Worm (Caenorhabditis elegans) whole organism, L2 larva: ENCODE measurements around the gene W01D2.1.

ENCODE experiments used
- C34F6.9 ChIP-seq: fragments of 150-350 bp; optimal IDR thresholded peaks from 2 replicates; lab custom pipeline; 2014; ENCODE audit warnings: missing biosample characterization, missing genetic modification characterization
- R02D3.7 ChIP-seq: fragments of 150-350 bp; optimal IDR thresholded peaks from 2 replicates; lab custom pipeline; 2014; ENCODE audit warnings: missing biosample characterization, missing genetic modification characterization
- Y55F3AM.14 ChIP-seq: fragments of 200-800 bp; sonication (Bioruptor generic); optimal IDR thresholded peaks from 2 replicates; lab custom pipeline; 2018; ENCODE audit warnings: mild to moderate bottlenecking, missing genetic modification characterization, missing compliant biosample characterization
- ZK546.5 ChIP-seq: sonication (generic microtip); optimal IDR thresholded peaks from 2 replicates; lab custom pipeline; 2017; ENCODE audit warnings: missing biosample characterization, missing genetic modification characterization
- alr-1 ChIP-seq: fragments of 150-350 bp; optimal IDR thresholded peaks from 2 replicates; lab custom pipeline; 2014; ENCODE audit warnings: missing biosample characterization, missing genetic modification characterization
- aly-2 ChIP-seq: fragments of 150-350 bp; optimal IDR thresholded peaks from 2 replicates; lab custom pipeline; 2014; ENCODE audit warnings: missing biosample characterization, missing genetic modification characterization
- ama-1 ChIP-seq: fragments of 150-350 bp; optimal IDR thresholded peaks from 2 replicates; lab custom pipeline; 2018; ENCODE audit warnings: inconsistent platforms
- blmp-1 ChIP-seq: sonication (generic microtip); optimal IDR thresholded peaks from 2 replicates; lab custom pipeline; 2017; ENCODE audit warnings: missing genetic modification characterization, mild to moderate bottlenecking, missing compliant biosample characterization, antibody characterized with exemption, moderate library complexity; ENCODE audit not compliant: insufficient read depth
- ceh-16 ChIP-seq: fragments of 150-350 bp; optimal IDR thresholded peaks from 2 replicates; lab custom pipeline; 2014; ENCODE audit warnings: missing biosample characterization, missing genetic modification characterization
- ceh-82 ChIP-seq: fragments of 150-350 bp; optimal IDR thresholded peaks from 2 replicates; lab custom pipeline; 2014; ENCODE audit warnings: missing biosample characterization, missing genetic modification characterization
- crh-2 ChIP-seq: sonication (generic microtip); optimal IDR thresholded peaks from 2 replicates; lab custom pipeline; 2017; ENCODE audit warnings: missing biosample characterization, missing genetic modification characterization
- dmd-4 ChIP-seq: sonication (generic microtip); optimal IDR thresholded peaks from 2 replicates; lab custom pipeline; 2017; ENCODE audit warnings: missing biosample characterization, missing genetic modification characterization
- egl-27 ChIP-seq: sonication (generic microtip); optimal IDR thresholded peaks from 3 replicates; lab custom pipeline; 2017; ENCODE audit warnings: missing biosample characterization, missing genetic modification reagents, missing genetic modification characterization
- elt-1 ChIP-seq: fragments of 150-350 bp; optimal IDR thresholded peaks from 2 replicates; lab custom pipeline; 2014; ENCODE audit warnings: missing biosample characterization, missing genetic modification characterization
- gmeb-1 ChIP-seq: fragments of 150-350 bp; optimal IDR thresholded peaks from 2 replicates; lab custom pipeline; 2014; ENCODE audit warnings: missing biosample characterization, missing genetic modification characterization
- lin-11 ChIP-seq: fragments of 150-350 bp; sonication (generic microtip); optimal IDR thresholded peaks from 2 replicates; lab custom pipeline; 2014; ENCODE audit warnings: missing biosample characterization, missing genetic modification characterization, inconsistent platforms, mixed read lengths
- lin-13 ChIP-seq: fragments of 150-350 bp; optimal IDR thresholded peaks from 2 replicates; lab custom pipeline; 2014; ENCODE audit warnings: missing biosample characterization, missing genetic modification reagents, missing genetic modification characterization
- lin-39 ChIP-seq: fragments of 150-350 bp; optimal IDR thresholded peaks from 2 replicates; lab custom pipeline; 2014; ENCODE audit warnings: missing biosample characterization, missing genetic modification reagents, missing genetic modification characterization
- lsy-2 ChIP-seq, 2 experiments: fragments of 150-350 bp in 1 of 2; sonication (generic microtip) in 1 of 2; optimal IDR thresholded peaks; 2 replicates each; lab custom pipeline; 2014 to 2017; ENCODE audit warnings: missing biosample characterization in 2 of 2, missing genetic modification characterization in 2 of 2
- mab-5 ChIP-seq: fragments of 150-350 bp; optimal IDR thresholded peaks from 2 replicates; lab custom pipeline; 2014; ENCODE audit warnings: missing biosample characterization, missing genetic modification characterization
- mbf-1 ChIP-seq: sonication (generic microtip); optimal IDR thresholded peaks from 2 replicates; lab custom pipeline; 2017; ENCODE audit warnings: missing biosample characterization, missing genetic modification characterization
- mdl-1 ChIP-seq, 2 experiments: fragments of 150-350 bp in 1 of 2; sonication (generic microtip) in 1 of 2; optimal IDR thresholded peaks; 2 replicates each; lab custom pipeline; 2017; ENCODE audit warnings: missing biosample characterization in 2 of 2, missing genetic modification characterization in 2 of 2
- nhr-10 ChIP-seq: sonication (generic microtip); optimal IDR thresholded peaks from 2 replicates; lab custom pipeline; 2017; ENCODE audit warnings: missing biosample characterization, missing genetic modification characterization
- nhr-11 ChIP-seq: fragments of 150-350 bp; optimal IDR thresholded peaks from 2 replicates; lab custom pipeline; 2014; ENCODE audit warnings: missing biosample characterization, missing genetic modification characterization
- nhr-129 ChIP-seq: fragments of 150-350 bp; optimal IDR thresholded peaks from 2 replicates; lab custom pipeline; 2014; ENCODE audit warnings: missing biosample characterization, missing genetic modification characterization
- nhr-237 ChIP-seq: fragments of 150-350 bp; optimal IDR thresholded peaks from 2 replicates; lab custom pipeline; 2014; ENCODE audit warnings: missing biosample characterization, missing genetic modification characterization
- nhr-25 ChIP-seq: fragments of 150-350 bp; sonication (generic microtip); optimal IDR thresholded peaks from 3 replicates; lab custom pipeline; 2014; ENCODE audit warnings: missing biosample characterization, missing genetic modification characterization
- nhr-77 ChIP-seq: fragments of 150-350 bp; optimal IDR thresholded peaks from 2 replicates; lab custom pipeline; 2014; ENCODE audit warnings: missing biosample characterization, missing genetic modification characterization
- peb-1 ChIP-seq: fragments of 150-350 bp; optimal IDR thresholded peaks from 2 replicates; lab custom pipeline; 2014; ENCODE audit warnings: missing biosample characterization, missing genetic modification characterization
- sem-4 ChIP-seq: fragments of 150-350 bp; optimal IDR thresholded peaks from 2 replicates; lab custom pipeline; 2014; ENCODE audit warnings: missing biosample characterization, missing genetic modification reagents, missing genetic modification characterization
- sma-3 ChIP-seq: sonication (generic microtip); optimal IDR thresholded peaks from 2 replicates; lab custom pipeline; 2016; ENCODE audit warnings: missing genetic modification reagents, missing genetic modification characterization, missing compliant biosample characterization
- sma-9 ChIP-seq, 2 experiments: fragments of 150-350 bp in 1 of 2; sonication (generic microtip) in 1 of 2; optimal IDR thresholded peaks; 2 replicates each; lab custom pipeline; 2014 to 2016; ENCODE audit warnings: missing genetic modification characterization in 2 of 2, mild to moderate bottlenecking in 1 of 2, missing biosample characterization in 1 of 2, missing compliant biosample characterization in 1 of 2, missing genetic modification reagents in 1 of 2, moderate library complexity in 1 of 2
- snpc-4 ChIP-seq: fragments of 150-350 bp; optimal IDR thresholded peaks from 2 replicates; lab custom pipeline; 2014; ENCODE audit warnings: missing biosample characterization, missing genetic modification characterization
- unc-39 ChIP-seq: fragments of 150-350 bp; optimal IDR thresholded peaks from 2 replicates; lab custom pipeline; 2014; ENCODE audit warnings: missing biosample characterization, missing genetic modification characterization
- unc-55 ChIP-seq: fragments of 150-350 bp; sonication (generic microtip); optimal IDR thresholded peaks from 3 replicates; lab custom pipeline; 2014; ENCODE audit warnings: missing biosample characterization, missing genetic modification reagents, missing genetic modification characterization
- unc-62 ChIP-seq: fragments of 150-350 bp; optimal IDR thresholded peaks from 2 replicates; lab custom pipeline; 2014; ENCODE audit warnings: missing biosample characterization, missing genetic modification reagents, missing genetic modification characterization
- ztf-1 ChIP-seq: fragments of 200-800 bp; sonication (Bioruptor generic); conservative IDR thresholded peaks from 2 replicates; pipeline ENCODE4 v1.3.6; 2022; ENCODE audit warnings: missing genetic modification characterization, missing compliant biosample characterization
- ztf-11 ChIP-seq: sonication (generic microtip); optimal IDR thresholded peaks from 2 replicates; lab custom pipeline; 2017; ENCODE audit warnings: missing biosample characterization, missing genetic modification characterization
- ztf-4 ChIP-seq: fragments of 150-350 bp; optimal IDR thresholded peaks from 2 replicates; lab custom pipeline; 2014; ENCODE audit warnings: missing biosample characterization, missing genetic modification characterization

W01D2.1 gene

DNA sequence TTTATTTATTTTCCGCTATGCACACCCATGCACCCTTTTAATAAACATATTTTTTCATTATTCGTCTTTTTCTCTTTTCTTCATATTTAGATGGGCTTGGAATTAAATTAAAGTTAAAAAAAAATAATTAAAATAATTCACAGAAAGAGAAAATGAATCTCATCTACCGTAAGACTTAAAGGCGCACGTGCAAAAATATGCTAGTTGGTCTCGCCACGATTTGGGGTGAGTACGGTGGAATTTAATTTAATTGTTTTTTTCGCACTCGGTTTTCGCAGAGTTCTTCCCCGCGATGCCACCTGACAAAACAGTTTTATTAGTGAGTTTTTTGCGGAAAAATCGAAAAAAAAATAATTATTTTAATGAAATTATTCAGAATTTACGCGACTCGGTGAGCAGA, 37.2 kb upstream of the W01D2.1 start, which contains the start of gene Y54E2A.8:
Y54E2A.8 (plus strand) TSS at position 254 of the 400 bp plus-strand sequence.
- no peak for TF ChIP-seq lin-11
- no peak for TF ChIP-seq nhr-129
- no peak for TF ChIP-seq peb-1 (tag; lab: Kevin White, UChicago)
- TF ChIP-seq ztf-11 (tag; lab: Kevin White, UChicago), result no peak
- no peak for TF ChIP-seq dmd-4 (tag; lab: Kevin White, UChicago)
- no peak for TF ChIP-seq unc-39 (tag; lab: Kevin White, UChicago)
- TF ChIP-seq Y55F3AM.14 (GFP tag; lab: Kevin White, UChicago), result no peak
- no peak for TF ChIP-seq ZK546.5
- no peak for TF ChIP-seq ceh-82 (tag; lab: Kevin White, UChicago)

DNA sequence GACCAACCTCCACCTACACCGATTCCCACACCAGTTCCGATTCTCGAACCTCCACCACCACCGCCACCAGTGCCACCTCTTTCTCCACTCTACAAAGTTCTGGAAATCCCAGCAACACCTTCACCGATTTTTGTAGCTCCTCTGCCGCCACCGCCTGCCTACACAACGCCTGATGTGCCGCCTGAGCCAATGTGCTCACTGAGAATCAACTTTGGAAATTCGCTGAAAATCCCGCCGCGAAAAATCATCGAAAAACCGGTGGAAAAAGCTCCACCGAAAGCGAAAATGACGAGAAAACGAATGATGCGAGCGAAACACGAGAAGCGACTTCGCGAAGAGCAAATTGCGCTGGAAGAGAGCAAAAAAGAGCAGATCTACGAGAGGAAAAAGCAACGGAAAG, 35.5 kb upstream of the W01D2.1 start:
- TF ChIP-seq nhr-25 (tag; lab: Kevin White, UChicago), result no peak
- no peak for TF ChIP-seq ceh-82 (tag; lab: Kevin White, UChicago)
- no peak for TF ChIP-seq nhr-11 (tag; lab: Kevin White, UChicago)
- no peak for TF ChIP-seq sma-3 (GFP tag; lab: Kevin White, UChicago)

DNA sequence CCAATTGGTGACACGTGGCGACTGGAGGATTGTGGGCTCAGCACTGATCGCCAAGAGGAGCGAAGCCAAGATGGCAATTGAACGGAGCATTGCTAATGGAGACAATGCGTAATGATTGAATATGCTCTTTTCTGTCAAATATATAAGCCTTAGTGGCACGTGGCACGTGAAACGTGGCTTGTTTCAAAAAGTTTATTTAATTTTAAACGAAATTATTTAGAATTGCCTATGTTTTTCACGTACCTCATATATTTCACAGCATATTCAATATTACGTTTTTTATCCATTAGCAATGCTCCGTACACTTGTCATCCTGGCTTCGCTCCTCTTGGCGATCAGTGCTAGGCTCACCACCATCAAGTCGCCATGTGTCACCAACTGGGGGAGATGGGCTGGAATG, 29.4 kb upstream of the W01D2.1 start, which contains the start of gene Y54E2A.9:
Y54E2A.9 (minus strand) TSS at position 101 of the 400 bp plus-strand sequence.
- TF ChIP-seq ztf-11 (tag; lab: Kevin White, UChicago) (no peak), sem-4 (no peak), mab-5 (no peak), egl-27 (tag; lab: Kevin White, UChicago) (no peak), crh-2 (tag; lab: Kevin White, UChicago) (no peak), ztf-4 (no peak), nhr-77 (tag; lab: Kevin White, UChicago) (no peak), ceh-16 (no peak), lin-39 (tag; lab: Kevin White, UChicago) (no peak), unc-39 (tag; lab: Kevin White, UChicago) (no peak), sma-3 (GFP tag; lab: Kevin White, UChicago) (no peak), mdl-1 (tag; optimal IDR thresholded peaks at IDR 0.05; lab: Kevin White, UChicago) (no peak), nhr-129 (no peak), nhr-11 (tag; lab: Kevin White, UChicago) (no peak)

DNA sequence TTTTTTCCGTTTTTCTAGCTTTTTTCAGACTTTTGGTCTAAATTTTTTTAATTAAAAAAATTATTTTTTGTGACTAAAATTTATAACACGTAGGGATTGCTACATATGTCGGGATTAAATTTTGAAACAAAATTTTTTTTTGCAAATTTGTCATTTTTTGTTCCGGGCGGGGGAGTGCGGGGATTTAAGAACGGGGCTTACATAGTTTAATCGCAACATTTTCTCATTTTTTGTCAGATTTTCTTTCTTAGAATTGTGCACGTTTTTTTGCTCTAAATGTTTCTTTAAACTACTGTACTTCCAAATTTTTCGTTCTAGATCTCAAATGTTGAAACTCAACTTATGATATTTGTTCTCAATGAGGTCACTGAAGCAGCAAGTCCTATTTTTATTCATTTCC, 24.6 kb upstream of the W01D2.1 start, which contains the start of gene Y54E2A.10:
Y54E2A.10 (plus strand) TSS at position 301 of the 400 bp plus-strand sequence.
- TF ChIP-seq unc-55 (GFP tag; lab: Kevin White, UChicago), result peak; percentile 4
- TF ChIP-seq sma-3 (GFP tag; lab: Kevin White, UChicago), result no peak

DNA sequence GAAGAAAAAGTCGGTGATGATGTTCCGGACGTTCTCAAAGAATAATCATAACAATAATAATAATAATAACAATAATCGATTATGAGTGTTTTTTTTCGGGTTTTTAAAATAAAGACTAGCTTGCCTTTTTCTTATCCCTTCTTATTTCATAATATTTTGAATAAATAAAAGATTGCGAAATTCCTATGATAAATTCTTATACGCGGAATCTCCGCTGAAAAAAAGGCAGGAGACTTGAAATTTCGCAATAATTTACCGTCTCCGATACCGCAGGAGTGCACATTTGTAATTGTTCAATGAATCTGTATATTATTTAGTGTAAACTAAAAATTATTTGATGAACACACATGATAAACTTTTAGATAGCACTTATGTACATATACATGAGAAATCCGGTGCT, 22.8 kb upstream of the W01D2.1 start:
- TF ChIP-seq Y55F3AM.14 (GFP tag; lab: Kevin White, UChicago) (no peak), unc-55 (GFP tag; lab: Kevin White, UChicago) (peak; percentile 84)

DNA sequence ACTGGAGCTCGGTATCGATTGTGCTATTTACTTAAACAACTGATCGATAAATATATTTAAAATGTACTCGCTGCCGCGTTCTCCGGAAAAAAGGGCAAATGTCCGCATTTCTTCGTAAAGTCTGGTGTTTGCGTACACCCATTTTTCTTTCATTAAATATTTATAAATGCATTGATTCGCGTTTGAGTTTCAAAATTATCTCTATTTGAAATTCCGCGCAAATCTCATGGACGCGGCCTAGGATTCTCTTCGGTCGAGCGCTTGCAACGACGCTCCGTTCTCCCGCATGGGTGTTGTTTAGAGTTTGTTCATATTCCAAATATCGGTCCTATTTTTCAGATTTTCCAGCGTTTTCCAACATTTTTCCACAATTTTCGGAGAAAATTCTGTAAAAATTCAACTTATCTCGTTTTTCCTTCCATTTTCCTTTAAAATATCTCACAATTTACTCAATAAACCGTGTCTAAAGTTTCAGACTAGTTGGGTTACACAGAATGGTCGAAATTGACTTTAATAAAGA, 20.3 kb upstream of the W01D2.1 start, which contains the start of gene eif-3.B:
eif-3.B (plus strand) TSS at position 470 of the 520 bp plus-strand sequence.
- no peak for TF ChIP-seq lin-39 (tag; lab: Kevin White, UChicago)
- peak; percentile 94 for TF ChIP-seq lin-13 (GFP tag; lab: Kevin White, UChicago)
- no peak for TF ChIP-seq ztf-1 (GFP tag; lab: Robert Waterston, UW)
- no peak for TF ChIP-seq ztf-11 (tag; lab: Kevin White, UChicago)
- TF ChIP-seq aly-2 (tag; lab: Kevin White, UChicago), result no peak
- TF ChIP-seq sma-3 (GFP tag; lab: Kevin White, UChicago), result peak; percentile 95
- TF ChIP-seq nhr-129, result peak; percentile 81
- TF ChIP-seq sem-4, result peak; percentile 84
- TF ChIP-seq elt-1 (tag; lab: Kevin White, UChicago), result no peak
- TF ChIP-seq sma-9 (GFP tag; optimal IDR thresholded peaks at IDR 0.05; lab: Kevin White, UChicago), result peak; percentile 96
- no peak for TF ChIP-seq sma-9 (tag; optimal IDR thresholded peaks at IDR 0.05; lab: Kevin White, UChicago)
- TF ChIP-seq ztf-4, result peak; percentile 90
- TF ChIP-seq mbf-1 (tag; lab: Kevin White, UChicago), result no peak
- peak; percentile 80 for TF ChIP-seq egl-27 (tag; lab: Kevin White, UChicago)
- no peak for TF ChIP-seq nhr-237 (tag; lab: Kevin White, UChicago)
- TF ChIP-seq unc-55 (GFP tag; lab: Kevin White, UChicago), result peak; percentile 98
- no peak for TF ChIP-seq alr-1 (tag; lab: Kevin White, UChicago)
- TF ChIP-seq ZK546.5, result peak; percentile 38
- TF ChIP-seq snpc-4 (tag; lab: Kevin White, UChicago), result peak; percentile 93
- TF ChIP-seq ama-1 (lab: Kevin White, UChicago), result no peak
- TF ChIP-seq ceh-82 (tag; lab: Kevin White, UChicago), result peak; percentile 41
- peak; percentile 97 for TF ChIP-seq lin-11
- peak; percentile 95 for TF ChIP-seq C34F6.9 (tag; lab: Kevin White, UChicago)
- TF ChIP-seq peb-1 (tag; lab: Kevin White, UChicago), result no peak
- TF ChIP-seq blmp-1 (tag; lab: Kevin White, UChicago), result peak; percentile 75
- TF ChIP-seq gmeb-1 (tag; lab: Kevin White, UChicago), result peak; percentile 98
- peak; percentile 38 for TF ChIP-seq R02D3.7
- peak; percentile 22 for TF ChIP-seq dmd-4 (tag; lab: Kevin White, UChicago)
- TF ChIP-seq nhr-25 (tag; lab: Kevin White, UChicago), result peak; percentile 86
- no peak for TF ChIP-seq unc-62
- TF ChIP-seq mdl-1 (tag; optimal IDR thresholded peaks at IDR 0.05; lab: Kevin White, UChicago), result peak in 1 of 2 experiments; percentile 59
- peak; percentile 17 for TF ChIP-seq nhr-10 (tag; lab: Kevin White, UChicago)
- TF ChIP-seq lsy-2 (tag; optimal IDR thresholded peaks at IDR 0.05; lab: Kevin White, UChicago), result peak; percentile 88 to 95
